Worm (Caenorhabditis elegans): ENCODE data around the gene str-185.

The str-185 gene

ce11 chrIV:4469055-4469454 lies 39.3 kb upstream of the str-185 start (continued):
- 0 out of 2 replicates have a peak, but pooled peaks have one; percentile 7 for TF ChIP-seq Y53G8AR.9 (GFP tag; conservative IDR thresholded peaks at IDR 0.05)
- TF ChIP-seq cebp-2 (GFP tag; IDR thresholded peaks at IDR 0.05): 0 out of 2 replicates have a peak, but pooled peaks have one; percentile 22
- no peak for TF ChIP-seq fkh-3 (tag; optimal IDR thresholded peaks at IDR 0.05)
- peak; percentile 29; the same call in 1 of the 2 replicates for TF ChIP-seq hsf-1 (GFP tag; IDR thresholded peaks at IDR 0.05)
- TF ChIP-seq nhr-179 (tag; optimal IDR thresholded peaks at IDR 0.05): no peak
- TF ChIP-seq sea-2 (GFP tag; IDR thresholded peaks at IDR 0.05): no peak
- TF ChIP-seq aptf-3 (GFP tag; IDR thresholded peaks at IDR 0.05): no peak

- TF ChIP-seq F23B12.7 (tag; optimal IDR thresholded peaks at IDR 0.05; ENCODE audit: insufficient read depth) (no peak), Y95B8A.8 (GFP tag; IDR thresholded peaks at IDR 0.05) (peak; percentile 68), unc-130 (GFP tag; optimal IDR thresholded peaks at IDR 0.05) (no peak), madf-6 (GFP tag; IDR thresholded peaks at IDR 0.05) (peak; percentile 76), egl-18 (GFP tag; IDR thresholded peaks at IDR 0.05) (no peak), ccch-3 (GFP tag; optimal IDR thresholded peaks at IDR 0.05) (no peak), pha-4 (tag; optimal IDR thresholded peaks at IDR 0.05) (peak; percentile 70), egl-44 (GFP tag; IDR thresholded peaks at IDR 0.05) (no peak), F55B11.4 (tag; optimal IDR thresholded peaks at IDR 0.05; ENCODE audit: borderline replicate concordance, insufficient read depth) (no peak), nhr-80 (tag; optimal IDR thresholded peaks at IDR 0.05) (no peak), snpc-3.4 (tag; optimal IDR thresholded peaks at IDR 0.05) (no peak), mxl-1 (tag; optimal IDR thresholded peaks at IDR 0.05) (no peak), F52B5.7 (tag; optimal IDR thresholded peaks at IDR 0.05) (peak; percentile 50), lin-54 (GFP tag; optimal IDR thresholded peaks at IDR 0.05) (peak; percentile 54), zim-3 (tag; optimal IDR thresholded peaks at IDR 0.05) (no peak), sdz-38 (tag; optimal IDR thresholded peaks at IDR 0.05) (no peak), lsl-1 (GFP tag; optimal IDR thresholded peaks at IDR 0.05) (peak; percentile 92), chd-7 (tag; optimal IDR thresholded peaks at IDR 0.05) (peak; percentile 69), F33H1.4 (GFP tag; IDR thresholded peaks at IDR 0.05) (peak; percentile 85), K12H6.12 (tag; optimal IDR thresholded peaks at IDR 0.05) (peak; percentile 41), egrh-3 (GFP tag; IDR thresholded peaks at IDR 0.05) (peak; percentile 55), lin-26 (GFP tag; IDR thresholded peaks at IDR 0.05) (no peak; the same call in 1 of the 2 replicates), dpff-1 (tag; optimal IDR thresholded peaks at IDR 0.05) (peak; percentile 62), F37B4.10 (GFP tag; IDR thresholded peaks at IDR 0.05) (no peak), rpc-1 (optimal IDR thresholded peaks at IDR 0.05) (no peak), rpc-1 (tag; optimal IDR thresholded peaks at IDR 0.05) (no peak), nfya-1 (tag; optimal IDR thresholded peaks at IDR 0.05; ENCODE audit: borderline replicate concordance, insufficient read depth) (no peak), rec-8 (tag; optimal IDR thresholded peaks at IDR 0.05) (peak; percentile 27 to 60), ets-4 (GFP tag; optimal IDR thresholded peaks at IDR 0.05) (peak; percentile 42), mcd-1 (GFP tag; IDR thresholded peaks at IDR 0.05) (peak; percentile 56), athp-1 (tag; optimal IDR thresholded peaks at IDR 0.05) (peak; percentile 75), hlh-26 (GFP tag; conservative IDR thresholded peaks at IDR 0.05) (no peak), sptf-2 (GFP tag; optimal IDR thresholded peaks at IDR 0.05) (no peak), lag-1 (GFP tag; IDR thresholded peaks at IDR 0.05) (no peak), Y56A3A.18 (GFP tag; IDR thresholded peaks at IDR 0.05) (no peak; the same call in 1 of the 2 replicates), somi-1 (GFP tag; optimal IDR thresholded peaks at IDR 0.05) (peak; percentile 73), snpc-1.1 (tag; optimal IDR thresholded peaks at IDR 0.05; ENCODE audit: insufficient read depth) (peak; percentile 18), attf-6 (GFP tag; IDR thresholded peaks at IDR 0.05) (no peak), repo-1 (tag; optimal IDR thresholded peaks at IDR 0.05) (peak; percentile 95), ztf-22 (GFP tag; optimal IDR thresholded peaks at IDR 0.05) (no peak)
These were observed 38.4 kb upstream of the str-185 start for ce11 chrIV:4468046-4468727.
